Worm (Caenorhabditis elegans): ENCODE data around the gene eef-1A.1.
A peak's percentile ranks its signal among the peaks of the same experiment; 100 is the strongest.

eef-1A.1 gene

DNA sequence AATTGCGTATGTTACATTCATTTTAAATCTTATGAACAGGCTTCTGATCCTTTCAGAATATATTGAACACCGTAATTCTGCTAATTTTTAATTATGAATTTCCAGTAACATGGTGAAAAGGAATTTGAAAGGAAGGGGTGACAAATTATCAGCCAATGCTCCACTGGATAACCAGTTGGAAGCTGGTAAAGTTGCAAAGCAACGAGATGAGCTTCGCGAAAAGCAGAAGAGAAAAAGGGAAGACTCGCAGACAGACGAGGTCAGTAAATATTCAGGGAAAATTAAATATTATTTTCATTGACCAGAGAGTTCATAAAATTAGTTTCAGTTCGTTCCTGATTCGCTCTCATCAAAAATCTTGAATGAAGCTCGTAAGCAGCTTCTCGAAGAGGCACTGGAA lies 39.6 kb downstream of the eef-1A.1 start, which contains the start of gene byn-1:
Gene byn-1 (plus strand): TSS at position 106 of the 400 bp plus-strand sequence.
- TF ChIP-seq arid-1 (GFP tag; conservative IDR thresholded peaks at IDR 0.05) (no peak), ceh-20 (GFP tag; IDR thresholded peaks at IDR 0.05) (no peak), nhr-25 (tag; optimal IDR thresholded peaks at IDR 0.05; ENCODE audit: borderline replicate concordance, insufficient read depth) (no peak), mdt-29 (GFP tag; IDR thresholded peaks at IDR 0.05) (no peak), pha-4 (GFP tag; IDR thresholded peaks at IDR 0.05) (peak; percentile 54; the same call in 1 of the 2 replicates), pha-4 (tag; optimal IDR thresholded peaks at IDR 0.05) (no peak), ceh-82 (tag; optimal IDR thresholded peaks at IDR 0.05) (no peak), nhr-11 (tag; optimal IDR thresholded peaks at IDR 0.05) (no peak), zip-11 (GFP tag; IDR thresholded peaks at IDR 0.05) (no peak), lin-29 (GFP tag; IDR thresholded peaks at IDR 0.05) (no peak), hmg-1.1 (GFP tag; IDR thresholded peaks at IDR 0.05) (no peak), vab-7 (GFP tag; IDR thresholded peaks at IDR 0.05) (no peak), mdl-1 (tag; optimal IDR thresholded peaks at IDR 0.05) (no peak), Y75B8A.6 (GFP tag; IDR thresholded peaks at IDR 0.05) (no peak), ama-1 (optimal IDR thresholded peaks at IDR 0.05) (peak; percentile 47), saeg-2 (GFP tag; IDR thresholded peaks at IDR 0.05) (no peak), zip-2 (tag; optimal IDR thresholded peaks at IDR 0.05) (no peak), nhr-48 (tag; optimal IDR thresholded peaks at IDR 0.05) (no peak), Y48G9A.11 (GFP tag; IDR thresholded peaks at IDR 0.05) (peak; percentile 46; the same call in 1 of the 2 replicates), mes-2 (tag; optimal IDR thresholded peaks at IDR 0.05; ENCODE audit: poor library complexity, severe bottlenecking) (peak; percentile 36), dpl-1 (GFP tag; optimal IDR thresholded peaks at IDR 0.05) (no peak), F49E8.2 (tag; optimal IDR thresholded peaks at IDR 0.05; ENCODE audit: borderline replicate concordance) (peak; percentile 34), attf-4 (tag; optimal IDR thresholded peaks at IDR 0.05) (no peak), Y105C5A.15 (GFP tag; IDR thresholded peaks at IDR 0.05) (0 out of 2 replicates have a peak, but pooled peaks have one; percentile 9), set-16 (GFP tag; IDR thresholded peaks at IDR 0.05) (no peak), T26A8.4 (GFP tag; IDR thresholded peaks at IDR 0.05) (peak; percentile 40; the same call in 1 of the 2 replicates), snpc-1.2 (GFP tag; IDR thresholded peaks at IDR 0.05) (peak; percentile 51; the same call in 1 of the 2 replicates), spr-1 (tag; optimal IDR thresholded peaks at IDR 0.05) (no peak), duxl-1 (tag; optimal IDR thresholded peaks at IDR 0.05; ENCODE audit: poor library complexity) (peak; percentile 8), madf-5 (GFP tag; IDR thresholded peaks at IDR 0.05) (0 out of 4 replicates have a peak, but pooled peaks of 1 of the 2 experiments have one; percentile 10), daf-8 (GFP tag; IDR thresholded peaks at IDR 0.05) (no peak), unc-39 (tag; optimal IDR thresholded peaks at IDR 0.05) (no peak), aha-1 (tag) (no peak), lim-7 (GFP tag; IDR thresholded peaks at IDR 0.05) (no peak), lin-38 (GFP tag; IDR thresholded peaks at IDR 0.05) (peak; percentile 58), dmd-8 (GFP tag; IDR thresholded peaks at IDR 0.05) (no peak), nhr-6 (tag; optimal IDR thresholded peaks at IDR 0.05) (no peak)

DNA sequence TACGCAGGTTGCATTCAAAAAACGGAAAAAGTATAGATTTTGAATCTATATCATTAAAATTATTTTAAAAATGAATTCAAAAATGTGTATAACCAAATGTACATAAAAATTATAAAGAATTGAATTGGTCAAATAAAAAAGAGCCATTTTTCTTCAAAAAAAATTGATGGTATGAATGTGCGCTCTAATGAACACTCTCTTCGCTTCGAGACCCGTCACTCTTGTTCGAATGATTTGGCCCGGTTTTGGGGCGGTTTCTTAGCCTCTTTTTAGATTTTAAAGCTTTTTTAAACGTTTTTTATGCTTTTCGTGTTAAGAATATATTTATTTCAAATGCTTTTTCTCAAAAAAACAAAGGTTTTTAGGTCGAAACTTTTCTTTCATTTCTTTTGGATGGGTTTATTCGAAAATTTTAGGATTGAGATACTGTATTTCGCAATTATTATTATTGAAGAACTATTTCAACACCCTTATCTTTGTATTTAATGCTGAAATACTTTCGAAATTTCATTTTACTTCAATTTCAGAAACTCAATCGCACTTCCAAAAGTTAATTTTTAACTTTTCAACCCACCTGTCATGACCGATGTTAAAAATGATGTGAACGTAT lies 41.8 kb downstream of the eef-1A.1 start, which contains the start of gene inf-1:
Gene inf-1 (plus strand): TSS at position 577 of the 610 bp plus-strand sequence.
- TF ChIP-seq ceh-82 (tag; optimal IDR thresholded peaks at IDR 0.05) (no peak), F49E8.2 (tag; optimal IDR thresholded peaks at IDR 0.05; ENCODE audit: borderline replicate concordance) (no peak), lsy-2 (tag; optimal IDR thresholded peaks at IDR 0.05) (peak in 1 of 2 experiments; percentile 82), ctbp-1 (GFP tag; IDR thresholded peaks at IDR 0.05) (no peak), Y105C5A.15 (GFP tag; IDR thresholded peaks at IDR 0.05) (no peak), nhr-11 (tag; optimal IDR thresholded peaks at IDR 0.05) (no peak), ces-1 (GFP tag; optimal IDR thresholded peaks at IDR 0.05) (no peak), fos-1 (tag; optimal IDR thresholded peaks at IDR 0.05) (no peak), Y5F2A.4 (GFP tag; optimal IDR thresholded peaks at IDR 0.05) (no peak), ceh-32 (tag; optimal IDR thresholded peaks at IDR 0.05; ENCODE audit: poor library complexity) (no peak), tag-97 (GFP tag; IDR thresholded peaks at IDR 0.05) (no peak), lin-29 (GFP tag; IDR thresholded peaks at IDR 0.05) (no peak), mep-1 (tag; optimal IDR thresholded peaks at IDR 0.05) (peak; percentile 48), ceh-62 (tag; optimal IDR thresholded peaks at IDR 0.05) (no peak), dmd-8 (GFP tag; IDR thresholded peaks at IDR 0.05) (no peak), fkh-10 (GFP tag; optimal IDR thresholded peaks at IDR 0.05) (peak; percentile 28), sdz-12 (GFP tag; optimal IDR thresholded peaks at IDR 0.05) (no peak), F44E2.7 (GFP tag; IDR thresholded peaks at IDR 0.05) (no peak), unc-130 (GFP tag; optimal IDR thresholded peaks at IDR 0.05) (no peak), daf-8 (GFP tag; IDR thresholded peaks at IDR 0.05) (no peak), lin-1 (GFP tag; IDR thresholded peaks at IDR 0.05) (no peak)
